Worm (Caenorhabditis elegans) whole organism, mixed stage, embryonic: ENCODE data around the gene R12H7.4.
A peak's percentile ranks its signal among the peaks of the same experiment; 100 is the strongest.

ENCODE experiments used
- M03D4.4 ChIP-seq: sonication (generic microtip); optimal IDR thresholded peaks from 2 replicates; lab custom pipeline; 2017; ENCODE audit warnings: mild to moderate bottlenecking, missing genetic modification characterization, missing compliant biosample characterization
- blmp-1 ChIP-seq: fragments of 150-350 bp; optimal IDR thresholded peaks from 2 replicates; lab custom pipeline; 2014; ENCODE audit warnings: missing biosample characterization, missing genetic modification characterization
- ceh-39 ChIP-seq: fragments of 150-350 bp; optimal IDR thresholded peaks from 2 replicates; lab custom pipeline; 2014; ENCODE audit warnings: missing biosample characterization, missing genetic modification characterization
- ceh-43 ChIP-seq: fragments of 200-800 bp; sonication (Bioruptor generic); optimal IDR thresholded peaks from 2 replicates; lab custom pipeline; 2018; ENCODE audit warnings: mild to moderate bottlenecking, missing genetic modification characterization, moderate library complexity, missing compliant biosample characterization
- ceh-83 ChIP-seq: fragments of 200-800 bp; sonication (Bioruptor generic); optimal IDR thresholded peaks from 2 replicates; lab custom pipeline; 2018; ENCODE audit warnings: mild to moderate bottlenecking, missing genetic modification characterization, missing compliant biosample characterization
- ces-1 ChIP-seq: fragments of 150-350 bp; optimal IDR thresholded peaks from 2 replicates; lab custom pipeline; 2014; ENCODE audit warnings: missing biosample characterization, missing genetic modification reagents, missing genetic modification characterization
- drap-1 ChIP-seq: fragments of 200-800 bp; sonication (Bioruptor generic); optimal IDR thresholded peaks from 3 replicates; lab custom pipeline; 2018; ENCODE audit warnings: mild to moderate bottlenecking, missing genetic modification characterization, missing compliant biosample characterization
- elt-1 ChIP-seq: sonication (generic microtip); optimal IDR thresholded peaks from 2 replicates; lab custom pipeline; 2017; ENCODE audit warnings: missing genetic modification characterization, mild to moderate bottlenecking, missing compliant biosample characterization, antibody characterized with exemption, moderate library complexity, borderline replicate concordance; ENCODE audit not compliant: insufficient read depth
- elt-3 ChIP-seq: fragments of 150-350 bp; optimal IDR thresholded peaks from 2 replicates; lab custom pipeline; 2014; ENCODE audit warnings: missing biosample characterization, missing genetic modification characterization
- flh-1 ChIP-seq: fragments of 200-800 bp; sonication (Bioruptor generic); optimal IDR thresholded peaks from 2 replicates; lab custom pipeline; 2018; ENCODE audit warnings: mild to moderate bottlenecking, missing genetic modification characterization, moderate library complexity, missing compliant biosample characterization
- hlh-1 ChIP-seq: fragments of 150-350 bp; optimal IDR thresholded peaks from 2 replicates; lab custom pipeline; 2014; ENCODE audit warnings: missing biosample characterization, missing genetic modification reagents, missing genetic modification characterization
- lin-13 ChIP-seq: fragments of 150-350 bp; optimal IDR thresholded peaks from 2 replicates; lab custom pipeline; 2014; ENCODE audit warnings: missing biosample characterization, missing genetic modification characterization
- lin-32 ChIP-seq: fragments of 200-800 bp; sonication (Bioruptor generic); optimal IDR thresholded peaks from 2 replicates; lab custom pipeline; 2018; ENCODE audit warnings: mild to moderate bottlenecking, missing genetic modification characterization, missing compliant biosample characterization
- lsy-2 ChIP-seq: fragments of 150-350 bp; optimal IDR thresholded peaks from 2 replicates; lab custom pipeline; 2014; ENCODE audit warnings: missing biosample characterization, missing genetic modification characterization
- mab-5 ChIP-seq: fragments of 150-350 bp; optimal IDR thresholded peaks from 2 replicates; lab custom pipeline; 2014; ENCODE audit warnings: missing biosample characterization, missing genetic modification characterization
- mep-1 ChIP-seq: fragments of 150-350 bp; optimal IDR thresholded peaks from 2 replicates; lab custom pipeline; 2017; ENCODE audit warnings: missing biosample characterization, missing genetic modification reagents, missing genetic modification characterization, inconsistent platforms
- mls-2 ChIP-seq: sonication (generic microtip); optimal IDR thresholded peaks from 2 replicates; lab custom pipeline; 2016; ENCODE audit warnings: mild to moderate bottlenecking, missing genetic modification characterization, moderate library complexity, missing compliant biosample characterization
- nhr-12 ChIP-seq: fragments of 150-350 bp; optimal IDR thresholded peaks from 2 replicates; lab custom pipeline; 2014; ENCODE audit warnings: missing biosample characterization, missing genetic modification characterization
- nhr-2 ChIP-seq: fragments of 150-350 bp; optimal IDR thresholded peaks from 2 replicates; lab custom pipeline; 2014; ENCODE audit warnings: missing biosample characterization, missing genetic modification characterization
- nhr-237 ChIP-seq: fragments of 150-350 bp; optimal IDR thresholded peaks from 2 replicates; lab custom pipeline; 2014; ENCODE audit warnings: missing biosample characterization, missing genetic modification characterization
- nhr-28 ChIP-seq: fragments of 150-350 bp; optimal IDR thresholded peaks from 2 replicates; lab custom pipeline; 2014; ENCODE audit warnings: missing biosample characterization, missing genetic modification characterization
- nhr-76 ChIP-seq: sonication (generic microtip); optimal IDR thresholded peaks from 2 replicates; lab custom pipeline; 2017; ENCODE audit warnings: missing biosample characterization, missing genetic modification characterization
- pha-4 ChIP-seq: fragments of 150-350 bp; optimal IDR thresholded peaks from 2 replicates; lab custom pipeline; 2018; ENCODE audit warnings: missing biosample characterization, missing genetic modification reagents, missing genetic modification characterization
- snpc-4 ChIP-seq: fragments of 150-350 bp; optimal IDR thresholded peaks from 2 replicates; lab custom pipeline; 2014; ENCODE audit warnings: missing biosample characterization, missing genetic modification characterization
- sptf-1 ChIP-seq: sonication (generic microtip); optimal IDR thresholded peaks from 2 replicates; lab custom pipeline; 2017; ENCODE audit warnings: mild to moderate bottlenecking, missing genetic modification characterization, moderate library complexity, missing compliant biosample characterization
- tbx-8 ChIP-seq: fragments of 200-800 bp; sonication (Bioruptor generic); optimal IDR thresholded peaks from 2 replicates; lab custom pipeline; 2018; ENCODE audit warnings: mild to moderate bottlenecking, missing genetic modification characterization, moderate library complexity, missing compliant biosample characterization
- unc-120 ChIP-seq: sonication (generic microtip); optimal IDR thresholded peaks from 2 replicates; lab custom pipeline; 2017; ENCODE audit warnings: missing genetic modification characterization, missing compliant biosample characterization; ENCODE audit not compliant: poor library complexity, severe bottlenecking
- unc-62 ChIP-seq: fragments of 150-350 bp; optimal IDR thresholded peaks from 2 replicates; lab custom pipeline; 2014; ENCODE audit warnings: missing biosample characterization, missing genetic modification reagents, missing genetic modification characterization
- zip-8 ChIP-seq: fragments of 150-350 bp; optimal IDR thresholded peaks from 2 replicates; lab custom pipeline; 2014; ENCODE audit warnings: missing biosample characterization, missing genetic modification characterization

Gene R12H7.4

ce11 chrX:13170804-13171203 lies 46.1 kb upstream of the R12H7.4 start:
- no peak for TF ChIP-seq unc-120 (tag; lab: Kevin White, UChicago)
- peak; percentile 93 for TF ChIP-seq ces-1 (GFP tag; lab: Kevin White, UChicago)

ce11 chrX:13171206-13171605 lies 45.7 kb upstream of the R12H7.4 start:
- no peak for TF ChIP-seq tbx-8
- TF ChIP-seq nhr-2 (tag; lab: Kevin White, UChicago): no peak
- TF ChIP-seq drap-1 (GFP tag; lab: Kevin White, UChicago): no peak
- TF ChIP-seq ceh-83 (GFP tag; lab: Kevin White, UChicago): no peak

ce11 chrX:13174437-13174836 lies 42.5 kb upstream of the R12H7.4 start:
- TF ChIP-seq unc-62 (GFP tag; lab: Kevin White, UChicago) (no peak), elt-3 (tag; lab: Kevin White, UChicago) (no peak), ceh-83 (GFP tag; lab: Kevin White, UChicago) (no peak), ces-1 (GFP tag; lab: Kevin White, UChicago) (no peak), hlh-1 (tag; lab: Kevin White, UChicago) (peak; percentile 58)
- TF ChIP-seq, all 35 proteins: peak for 1

- TF ChIP-seq ces-1 (GFP tag; lab: Kevin White, UChicago) (no peak), unc-120 (tag; lab: Kevin White, UChicago) (no peak), zip-8 (tag; lab: Kevin White, UChicago) (no peak), nhr-28 (tag; lab: Kevin White, UChicago) (no peak), blmp-1 (tag; lab: Kevin White, UChicago) (no peak), ceh-43 (GFP tag; lab: Kevin White, UChicago) (no peak), mab-5 (tag; lab: Kevin White, UChicago) (no peak), M03D4.4 (no peak), nhr-2 (tag; lab: Kevin White, UChicago) (no peak), sptf-1 (tag; lab: Kevin White, UChicago) (no peak), snpc-4 (no peak), drap-1 (GFP tag; lab: Kevin White, UChicago) (no peak), flh-1 (no peak), pha-4 (tag; lab: Kevin White, UChicago) (no peak)
Observed at ce11 chrX:13178347-13178746, 38.6 kb upstream of the R12H7.4 start, which contains the start of gene nlp-3. TSS of gene nlp-3 (minus strand) at chrX:13178447.

- TF ChIP-seq hlh-1 (tag; lab: Kevin White, UChicago) (no peak), nhr-76 (no peak), unc-120 (tag; lab: Kevin White, UChicago) (no peak), snpc-4 (no peak), mls-2 (tag; lab: Kevin White, UChicago) (no peak), lsy-2 (tag; lab: Kevin White, UChicago) (no peak), nhr-237 (tag; lab: Kevin White, UChicago) (no peak), blmp-1 (tag; lab: Kevin White, UChicago) (no peak), nhr-2 (tag; lab: Kevin White, UChicago) (no peak), lin-32 (GFP tag; lab: Kevin White, UChicago) (no peak)
Observed at ce11 chrX:13182012-13182411, 34.9 kb upstream of the R12H7.4 start.

- TF ChIP-seq mls-2 (tag; lab: Kevin White, UChicago): no peak
- TF ChIP-seq nhr-12 (tag; lab: Kevin White, UChicago): no peak
- TF ChIP-seq ceh-39 (tag; lab: Kevin White, UChicago): no peak
- TF ChIP-seq ceh-43 (GFP tag; lab: Kevin White, UChicago): no peak
- no peak for TF ChIP-seq sptf-1 (tag; lab: Kevin White, UChicago)
- no peak for TF ChIP-seq lin-13
- no peak for TF ChIP-seq lin-32 (GFP tag; lab: Kevin White, UChicago)
- no peak for TF ChIP-seq snpc-4
- no peak for TF ChIP-seq blmp-1 (tag; lab: Kevin White, UChicago)
- no peak for TF ChIP-seq elt-3 (tag; lab: Kevin White, UChicago)
Observed at ce11 chrX:13189861-13190260, 27.0 kb upstream of the R12H7.4 start, which contains the start of gene cwp-5. TSS of gene cwp-5 (minus strand) at chrX:13189961.

ce11 chrX:13190912-13191311 lies 26.0 kb upstream of the R12H7.4 start, which contains the start of gene gpa-6:
TSS of gene gpa-6 (plus strand) at chrX:13191212.
- TF ChIP-seq lin-13 (no peak), flh-1 (no peak), sptf-1 (tag; lab: Kevin White, UChicago) (no peak), mep-1 (tag; lab: Kevin White, UChicago) (no peak), lin-32 (GFP tag; lab: Kevin White, UChicago) (no peak), zip-8 (tag; lab: Kevin White, UChicago) (no peak), nhr-237 (tag; lab: Kevin White, UChicago) (no peak), ceh-39 (tag; lab: Kevin White, UChicago) (no peak), ces-1 (GFP tag; lab: Kevin White, UChicago) (no peak), pha-4 (tag; lab: Kevin White, UChicago) (no peak), elt-1 (tag; lab: Kevin White, UChicago) (no peak), nhr-2 (tag; lab: Kevin White, UChicago) (no peak), lsy-2 (tag; lab: Kevin White, UChicago) (no peak), hlh-1 (tag; lab: Kevin White, UChicago) (no peak), mab-5 (tag; lab: Kevin White, UChicago) (no peak), unc-62 (GFP tag; lab: Kevin White, UChicago) (no peak)
